Fruit fly (Drosophila melanogaster) Kc167 (cell line): ENCODE data around the gene CG32856.

Experiments
- Myc ChIP-seq: fragments of >200 bp; optimal IDR thresholded peaks from 2 replicates; lab custom pipeline; 2017; ENCODE audit warnings: missing external identifiers
- Sin3A ChIP-seq: fragments of >200 bp; optimal IDR thresholded peaks from 2 replicates; lab custom pipeline; 2018; ENCODE audit warnings: missing external identifiers
- h ChIP-seq: fragments of >200 bp; optimal IDR thresholded peaks from 3 replicates; lab custom pipeline; 2018; ENCODE audit warnings: missing external identifiers
- insv ChIP-seq: fragments of >200 bp; optimal IDR thresholded peaks from 3 replicates; lab custom pipeline; 2018; ENCODE audit warnings: missing external identifiers
- psq ChIP-seq: fragments of >200 bp; optimal IDR thresholded peaks from 2 replicates; lab custom pipeline; 2017; ENCODE audit warnings: missing external identifiers
- ttk ChIP-seq: sonication (Bioruptor generic); optimal IDR thresholded peaks from 2 replicates; lab custom pipeline; 2017; ENCODE audit warnings: missing external identifiers

Gene CG32856

DNA sequence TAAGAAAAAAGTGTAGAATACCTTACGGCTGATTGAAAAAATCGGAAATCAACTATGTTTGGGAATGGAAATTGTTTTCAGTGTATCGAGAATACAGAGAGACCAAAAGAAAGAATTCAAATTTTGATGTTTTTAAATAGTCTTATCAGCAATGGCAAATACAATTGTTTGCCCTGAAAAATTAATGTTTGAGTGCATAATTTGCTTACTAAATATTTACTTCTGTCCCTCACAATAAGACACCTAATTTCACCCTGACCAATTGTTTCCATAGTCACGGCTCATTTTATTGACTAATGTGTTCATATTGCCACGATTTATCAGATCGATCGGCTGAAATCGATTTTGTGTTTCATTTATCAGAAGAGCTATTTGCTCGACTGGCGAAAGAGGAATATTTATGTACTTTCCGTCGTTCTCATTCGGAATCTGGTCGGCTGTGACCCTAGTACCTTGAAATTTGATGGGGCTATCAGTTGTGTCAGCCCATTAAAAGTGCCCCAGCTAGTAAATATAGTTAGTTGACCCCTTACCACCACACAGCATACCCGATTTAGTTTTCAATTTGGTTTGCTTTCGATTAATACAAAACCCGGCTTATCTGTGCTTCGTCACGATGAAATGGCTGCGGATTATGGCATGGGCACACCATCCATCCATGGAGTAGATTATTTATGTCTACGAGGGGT is 18.5 kb upstream of the CG32856 start:
- TF ChIP-seq Myc (no peak), insv (lab: Kevin White, UChicago) (no peak), Sin3A (lab: Kevin White, UChicago) (no peak), psq (lab: Kevin White, UChicago) (no peak), h (no peak), ttk (lab: Kevin White, UChicago) (no peak)

DNA sequence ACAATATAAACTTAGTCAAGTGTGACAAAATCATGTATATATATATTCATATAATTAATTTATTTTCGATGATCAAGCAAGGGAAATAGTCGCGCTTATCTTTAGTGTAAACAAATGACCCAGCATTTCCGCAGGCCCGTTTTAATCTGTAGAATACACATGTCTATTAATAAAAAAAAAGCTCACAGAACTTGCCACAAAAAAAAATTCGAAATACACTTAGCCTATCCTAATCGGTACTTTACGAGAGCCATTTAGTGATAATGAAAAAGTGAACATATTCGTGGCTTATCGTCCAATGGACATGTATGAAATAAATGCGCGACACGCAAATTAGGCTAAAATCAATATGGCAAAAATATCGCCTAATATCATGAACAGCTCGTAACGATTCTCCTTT is 10.0 kb upstream of the CG32856 start:
- TF ChIP-seq psq (lab: Kevin White, UChicago) (no peak), Sin3A (lab: Kevin White, UChicago) (no peak), Myc (no peak), h (no peak)

DNA sequence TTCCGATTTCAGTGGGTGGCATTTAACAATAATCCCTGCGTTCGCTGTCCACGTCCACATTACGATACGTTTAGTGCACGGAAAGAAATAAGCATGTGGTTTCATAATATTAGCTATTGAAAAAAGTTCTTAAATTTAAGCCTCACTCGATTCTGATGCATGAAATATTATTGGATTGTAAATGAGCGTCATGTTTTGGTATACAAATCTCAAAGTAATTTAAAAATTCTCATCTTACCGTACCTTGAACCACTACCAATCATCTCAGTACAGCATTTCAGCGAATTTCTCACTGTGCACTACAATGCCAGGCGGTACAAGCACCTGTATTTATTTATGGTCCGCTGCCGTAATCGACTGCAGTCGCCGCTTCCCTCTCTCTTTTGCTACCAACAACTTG is 9.1 kb upstream of the CG32856 start:
- TF ChIP-seq h (no peak), Myc (no peak), ttk (lab: Kevin White, UChicago) (peak; percentile 30)

DNA sequence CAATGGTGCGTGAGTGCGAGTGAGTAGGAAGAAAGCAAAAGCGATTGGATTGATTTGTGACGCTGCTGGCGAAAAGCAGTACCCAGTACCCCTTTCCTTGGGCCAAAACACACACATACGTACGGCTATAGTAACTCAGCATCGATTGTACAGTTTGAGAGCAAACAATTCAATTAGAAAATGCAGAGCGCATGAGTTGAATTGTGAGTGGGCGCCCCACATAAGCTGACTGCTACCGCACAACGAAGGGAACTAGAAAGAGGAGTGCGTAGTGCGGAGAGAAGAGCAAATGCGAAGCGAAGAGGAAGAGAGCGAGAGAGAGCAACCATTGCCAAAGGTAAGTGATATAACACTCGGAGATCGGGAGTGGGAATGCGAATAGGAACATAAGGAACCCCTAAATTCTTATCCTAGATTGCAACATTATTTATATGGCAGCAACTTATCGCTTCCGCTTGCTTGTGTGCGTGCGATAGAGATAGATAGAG is 8.4 kb upstream of the CG32856 start:
- no peak for TF ChIP-seq psq (lab: Kevin White, UChicago)
- TF ChIP-seq Myc: no peak
- TF ChIP-seq ttk (lab: Kevin White, UChicago): no peak
- no peak for TF ChIP-seq insv (lab: Kevin White, UChicago)
- no peak for TF ChIP-seq h
- TF ChIP-seq Sin3A (lab: Kevin White, UChicago): no peak

DNA sequence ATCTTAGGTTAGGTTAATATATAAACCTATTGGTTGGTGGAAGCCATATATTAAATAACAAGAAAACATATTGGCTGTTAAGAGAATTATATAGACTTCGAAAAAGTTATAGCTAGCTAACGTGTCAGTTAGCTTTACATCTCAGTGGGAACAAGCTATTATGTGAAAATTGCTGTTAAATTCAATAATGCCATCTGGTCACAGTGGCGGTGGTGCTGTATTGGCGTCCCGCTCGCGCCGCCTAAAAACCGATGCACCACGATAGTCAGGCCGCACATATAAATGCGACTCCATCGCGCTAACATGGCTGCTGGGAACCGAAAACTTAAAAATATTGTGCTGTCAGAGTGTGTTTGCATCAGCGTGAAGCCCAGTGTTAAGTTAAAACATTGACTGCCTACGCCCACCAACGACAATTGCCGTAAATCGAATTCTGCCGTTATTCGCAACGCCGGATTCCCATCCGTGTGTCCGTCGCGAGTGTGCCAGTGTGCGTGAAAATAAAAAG is 7.9 kb upstream of the CG32856 start, which contains the start of gene Hel89B:
Hel89B (plus strand) TSS at position 320 of the 508 bp plus-strand sequence.
- TF ChIP-seq Myc: no peak
- TF ChIP-seq insv (lab: Kevin White, UChicago): no peak
- no peak for TF ChIP-seq h
- no peak for TF ChIP-seq ttk (lab: Kevin White, UChicago)
- no peak for TF ChIP-seq Sin3A (lab: Kevin White, UChicago)
- TF ChIP-seq psq (lab: Kevin White, UChicago): no peak

DNA sequence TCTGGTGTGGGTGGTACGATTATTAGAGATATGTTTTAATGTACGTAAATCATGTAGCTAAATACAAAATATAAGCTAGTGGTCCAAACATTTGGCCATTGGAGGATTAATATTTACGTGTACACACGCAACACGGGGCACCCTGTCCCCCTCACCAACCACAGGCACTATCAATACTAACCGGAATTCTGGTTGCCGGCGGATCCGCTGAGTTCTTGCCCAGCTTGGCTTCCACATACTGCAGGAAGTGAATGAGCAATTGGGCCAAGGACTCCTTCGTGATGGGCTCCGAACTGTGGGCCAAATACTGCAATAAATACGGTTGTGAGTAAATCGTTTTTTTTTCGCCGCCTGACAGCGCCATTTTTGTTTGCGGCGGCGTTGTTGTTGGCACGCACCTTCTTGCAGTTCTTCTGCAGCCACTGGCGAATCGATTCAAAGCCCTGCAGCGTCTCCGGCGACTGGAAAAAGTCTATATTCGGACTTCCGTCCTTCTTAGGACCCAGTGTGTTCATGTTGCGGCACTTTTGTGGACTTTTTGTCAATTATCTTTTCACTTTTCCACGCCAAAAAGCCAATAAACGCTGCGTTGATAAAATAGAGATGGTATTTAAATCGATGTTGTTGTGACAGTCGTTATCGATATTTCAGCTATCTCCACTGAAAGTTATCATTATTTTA is 7.3 kb upstream of the CG32856 start, which contains the start of gene mor:
mor (minus strand) TSS at position 616 of the 681 bp plus-strand sequence.
- TF ChIP-seq psq (lab: Kevin White, UChicago): no peak
- TF ChIP-seq Sin3A (lab: Kevin White, UChicago): no peak
- TF ChIP-seq h: no peak
- no peak for TF ChIP-seq ttk (lab: Kevin White, UChicago)
- TF ChIP-seq Myc: no peak
- no peak for TF ChIP-seq insv (lab: Kevin White, UChicago)

DNA sequence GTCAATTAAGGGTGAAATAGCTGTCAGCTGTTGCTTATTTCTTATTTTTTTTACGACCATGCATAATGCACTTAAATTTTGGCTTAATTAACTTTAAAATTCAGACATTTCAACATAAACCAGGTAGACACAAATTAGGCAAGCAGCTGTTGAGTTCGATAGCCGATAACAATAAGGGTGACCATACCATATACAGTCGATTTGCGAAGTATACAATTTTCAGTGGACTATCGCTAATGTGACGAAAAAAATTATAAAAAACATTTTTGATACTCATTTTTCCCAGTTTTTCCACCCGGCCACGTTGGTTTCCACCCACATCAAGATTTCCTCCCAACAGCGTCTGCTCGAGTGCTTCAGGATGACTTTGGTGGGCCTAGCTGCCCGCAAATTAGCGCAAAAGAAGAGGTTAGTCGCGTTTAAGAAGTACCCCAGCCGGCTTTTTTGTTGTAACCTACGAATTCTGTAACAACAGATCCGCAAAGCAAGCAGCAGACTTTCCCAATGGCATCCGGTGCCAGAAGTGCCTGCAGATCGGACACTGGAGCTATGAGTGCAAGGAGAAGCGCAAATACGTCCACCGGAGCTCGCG is 1.4 kb downstream of the CG32856 start, which contains the start of the genes CG4287 and CG5516:
CG4287 (minus strand) TSS at position 178 of the 592 bp plus-strand sequence.
CG5516 (plus strand) TSS at position 195 of the 592 bp plus-strand sequence.
- no peak for TF ChIP-seq Sin3A (lab: Kevin White, UChicago)

DNA sequence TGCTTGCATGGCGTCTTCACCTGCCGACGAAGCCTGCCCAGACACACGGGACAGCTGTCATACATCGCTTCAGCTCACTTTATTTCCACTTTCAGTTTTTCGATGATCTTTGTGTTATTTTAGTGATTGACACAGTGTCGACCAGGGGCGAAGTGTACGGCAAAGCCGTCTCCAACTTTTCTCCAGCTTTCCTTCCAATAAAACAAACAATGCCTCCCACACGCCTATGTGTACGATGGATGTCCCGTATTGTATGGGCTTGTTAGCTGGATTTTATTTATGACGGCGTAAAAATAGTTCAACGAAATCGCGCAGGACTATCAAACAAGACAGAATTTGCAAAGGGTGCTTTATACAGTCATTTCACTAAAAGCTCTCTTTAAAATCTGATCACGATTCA is 14.3 kb downstream of the CG32856 start, which contains the start of the genes CG31088 and CG46383:
CG31088 (minus strand) TSS at position 101 of the 400 bp plus-strand sequence.
CG46383 (minus strand) TSS at position 101 of the 400 bp plus-strand sequence.
- TF ChIP-seq Sin3A (lab: Kevin White, UChicago) (no peak), h (no peak), insv (lab: Kevin White, UChicago) (no peak), ttk (lab: Kevin White, UChicago) (no peak), psq (lab: Kevin White, UChicago) (no peak)

DNA sequence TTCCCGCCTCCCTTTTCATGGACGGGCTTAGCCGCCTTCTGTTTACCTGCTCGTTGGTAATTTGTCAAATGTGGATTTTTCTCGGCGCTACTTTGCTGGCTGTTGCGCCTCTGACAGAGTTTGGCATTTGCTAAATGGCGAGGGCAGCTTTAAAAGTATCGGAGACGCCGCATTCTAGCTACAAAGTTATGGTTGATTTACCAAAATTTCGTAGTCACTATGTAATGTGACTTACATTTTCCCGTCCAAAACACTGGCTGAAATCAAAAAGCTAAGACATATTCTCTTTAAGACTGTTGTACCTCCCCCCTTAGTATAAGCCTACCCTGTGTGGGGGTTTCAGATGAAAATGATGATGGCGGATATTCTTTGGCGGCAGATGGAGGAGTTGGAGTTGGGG is 17.5 kb downstream of the CG32856 start:
- no peak for TF ChIP-seq ttk (lab: Kevin White, UChicago)
- no peak for TF ChIP-seq Myc
- TF ChIP-seq h: no peak
- TF ChIP-seq Sin3A (lab: Kevin White, UChicago): no peak
- TF ChIP-seq insv (lab: Kevin White, UChicago): no peak
- TF ChIP-seq psq (lab: Kevin White, UChicago): no peak

DNA sequence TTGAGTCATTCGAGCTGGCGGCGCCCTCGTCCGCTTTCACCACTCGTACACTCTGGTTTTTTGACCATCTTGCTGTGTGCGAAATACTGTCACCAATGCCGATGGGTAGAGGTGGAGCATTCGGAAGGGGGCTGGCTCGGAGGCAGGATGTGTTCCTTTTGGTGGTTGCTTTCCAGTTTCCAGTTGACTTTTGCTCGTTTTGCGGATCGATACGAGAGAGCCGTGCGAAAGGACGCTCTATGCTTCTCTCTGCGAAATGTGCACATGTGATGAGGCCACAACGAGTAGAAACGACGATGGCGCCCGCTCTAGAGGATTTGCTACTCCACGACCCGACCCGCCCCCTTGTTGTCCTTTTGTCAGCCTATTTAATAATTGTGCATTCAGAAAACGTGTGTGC is 27.4 kb downstream of the CG32856 start:
- no peak for TF ChIP-seq h
- no peak for TF ChIP-seq psq (lab: Kevin White, UChicago)
- no peak for TF ChIP-seq ttk (lab: Kevin White, UChicago)
- TF ChIP-seq Myc: no peak
- TF ChIP-seq insv (lab: Kevin White, UChicago): no peak

DNA sequence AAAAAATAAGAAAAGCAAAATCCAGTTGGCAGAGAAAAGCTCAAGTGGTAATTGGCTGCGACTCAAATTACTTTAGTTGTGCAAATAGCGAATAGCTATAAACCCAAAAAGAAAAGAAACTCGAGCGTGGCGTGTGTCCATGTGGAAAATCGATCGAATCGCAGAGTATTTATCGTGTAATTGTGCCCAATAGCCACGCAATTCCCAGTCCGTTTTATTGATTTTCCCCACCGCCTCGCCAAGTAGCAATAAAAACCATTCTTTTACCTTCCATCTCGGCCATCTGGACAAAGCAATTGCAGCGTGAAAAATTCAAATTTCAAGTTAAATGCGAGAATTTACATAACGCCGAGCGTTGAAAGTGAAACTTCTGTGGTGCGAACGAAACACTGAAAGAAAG is 29.6 kb downstream of the CG32856 start:
- TF ChIP-seq insv (lab: Kevin White, UChicago) (no peak), Sin3A (lab: Kevin White, UChicago) (no peak), h (no peak), psq (lab: Kevin White, UChicago) (no peak), Myc (no peak), ttk (lab: Kevin White, UChicago) (no peak)

DNA sequence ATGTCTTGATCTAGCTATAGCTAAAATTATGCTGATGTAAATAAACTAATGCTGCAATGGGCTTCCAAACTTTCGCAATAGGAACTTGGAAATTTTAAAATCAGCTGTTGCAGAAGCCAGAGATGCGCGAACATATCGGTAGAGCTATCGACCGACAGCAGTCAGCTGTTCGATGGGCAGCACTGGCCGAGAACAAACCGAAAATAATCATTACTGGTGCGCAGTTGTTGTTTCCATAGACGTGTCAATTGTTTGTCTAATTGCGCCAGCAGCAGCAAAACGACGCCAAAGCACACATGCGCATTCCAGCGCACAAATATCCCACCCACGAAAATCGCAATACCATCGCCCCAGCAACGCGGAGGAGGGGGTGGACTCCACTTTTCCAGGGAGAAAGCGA is 30.2 kb downstream of the CG32856 start, which contains the start of gene Sap47:
Sap47 (plus strand) TSS at position 149 of the 400 bp plus-strand sequence.
- no peak for TF ChIP-seq ttk (lab: Kevin White, UChicago)
- no peak for TF ChIP-seq Myc
- no peak for TF ChIP-seq insv (lab: Kevin White, UChicago)
- TF ChIP-seq Sin3A (lab: Kevin White, UChicago): no peak
- TF ChIP-seq h: no peak
